Worm (Caenorhabditis elegans) whole organism, L1 larva: Measurements from ENCODE around the gene srg-21.

Experiments
- C16A3.4 ChIP-seq: fragments of 150-350 bp; optimal IDR thresholded peaks from 2 replicates; lab custom pipeline; 2014; ENCODE audit warnings: missing biosample characterization, missing genetic modification characterization
- alr-1 ChIP-seq: fragments of 200-800 bp; sonication (Bioruptor generic); optimal IDR thresholded peaks from 2 replicates; lab custom pipeline; 2018; ENCODE audit warnings: borderline replicate concordance, mild to moderate bottlenecking, missing genetic modification characterization, missing compliant biosample characterization
- aly-2 ChIP-seq: fragments of 150-350 bp; optimal IDR thresholded peaks from 2 replicates; lab custom pipeline; 2014; ENCODE audit warnings: missing biosample characterization, missing genetic modification characterization
- ceh-63 ChIP-seq: fragments of 200-800 bp; sonication (Bioruptor generic); optimal IDR thresholded peaks from 2 replicates; lab custom pipeline; 2018; ENCODE audit warnings: mild to moderate bottlenecking, missing genetic modification characterization, missing compliant biosample characterization
- ceh-82 ChIP-seq, 3 experiments: fragments of 150-350 bp in 1 of 3; sonication (generic microtip) in 2 of 3; optimal IDR thresholded peaks; 2 replicates each; lab custom pipeline; 2014 to 2017; ENCODE audit warnings: missing biosample characterization in 3 of 3, missing genetic modification characterization in 3 of 3
- ceh-88 ChIP-seq: fragments of 200-800 bp; sonication (Bioruptor generic); IDR thresholded peaks from 2 replicates; pipeline ENCODE4 v1.3.6; 2022; ENCODE audit warnings: missing genetic modification characterization, missing compliant biosample characterization
- dpl-1 ChIP-seq, 3 experiments: fragments of 150-350 bp in 2 of 3; sonication (generic microtip) in 1 of 3; optimal IDR thresholded peaks; 2 replicates each; lab custom pipeline; 2014 to 2017; ENCODE audit warnings: missing biosample characterization in 3 of 3, missing genetic modification characterization in 3 of 3, missing genetic modification reagents in 3 of 3
- dsc-1 ChIP-seq: sonication (generic microtip); optimal IDR thresholded peaks from 2 replicates; lab custom pipeline; 2016; ENCODE audit warnings: mild to moderate bottlenecking, missing genetic modification characterization, missing compliant biosample characterization
- efl-3 ChIP-seq: fragments of 200-800 bp; sonication (Bioruptor generic); optimal IDR thresholded peaks from 2 replicates; lab custom pipeline; 2018; ENCODE audit warnings: mild to moderate bottlenecking, missing genetic modification characterization, missing compliant biosample characterization
- egl-13 ChIP-seq: sonication (generic microtip); optimal IDR thresholded peaks from 2 replicates; lab custom pipeline; 2016; ENCODE audit warnings: missing genotype, missing genetic modification reagents, missing genetic modification characterization, missing compliant biosample characterization
- egl-27 ChIP-seq, 2 experiments: fragments of 150-350 bp in 1 of 2; sonication (generic microtip); optimal IDR thresholded peaks; 3 replicates each; lab custom pipeline; 2017 to 2018; ENCODE audit warnings: missing biosample characterization in 2 of 2, missing genetic modification characterization in 2 of 2, missing genetic modification reagents in 2 of 2
- elt-3 ChIP-seq, 6 experiments: fragments of 150-350 bp in 1 of 6; sonication (generic microtip); optimal IDR thresholded peaks; 2 replicates each; lab custom pipeline; 2017 to 2018; ENCODE audit warnings: missing biosample characterization in 6 of 6, missing genetic modification characterization in 6 of 6, inconsistent platforms in 1 of 6
- ets-5 ChIP-seq: fragments of 200-800 bp; sonication (Bioruptor generic); IDR thresholded peaks from 2 replicates; pipeline ENCODE4 v1.3.6; 2022; ENCODE audit warnings: missing genetic modification characterization, missing compliant biosample characterization
- fkh-10 ChIP-seq: sonication (generic microtip); optimal IDR thresholded peaks from 2 replicates; lab custom pipeline; 2017; ENCODE audit warnings: missing biosample characterization, missing genetic modification reagents, missing genetic modification characterization
- fkh-8 ChIP-seq: sonication (generic microtip); optimal IDR thresholded peaks from 2 replicates; lab custom pipeline; 2016; ENCODE audit warnings: mild to moderate bottlenecking, missing genetic modification characterization, missing compliant biosample characterization
- fos-1 ChIP-seq: fragments of 150-350 bp; optimal IDR thresholded peaks from 2 replicates; lab custom pipeline; 2014; ENCODE audit warnings: missing biosample characterization, missing genetic modification characterization
- hlh-4 ChIP-seq: sonication (generic microtip); optimal IDR thresholded peaks from 2 replicates; lab custom pipeline; 2016; ENCODE audit warnings: mild to moderate bottlenecking, missing genetic modification characterization, missing compliant biosample characterization
- irx-1 ChIP-seq: sonication (generic microtip); optimal IDR thresholded peaks from 2 replicates; lab custom pipeline; 2016; ENCODE audit warnings: missing genetic modification characterization, missing compliant biosample characterization
- lin-13 ChIP-seq: fragments of 150-350 bp; optimal IDR thresholded peaks from 2 replicates; lab custom pipeline; 2014; ENCODE audit warnings: missing biosample characterization, missing genetic modification reagents, missing genetic modification characterization
- lin-15B ChIP-seq: fragments of 150-350 bp; sonication (generic microtip); optimal IDR thresholded peaks from 3 replicates; lab custom pipeline; 2014; ENCODE audit warnings: missing biosample characterization, missing genetic modification characterization
- lsy-2 ChIP-seq, 2 experiments: fragments of 150-350 bp; optimal IDR thresholded peaks; 2 replicates each; lab custom pipeline; 2014; ENCODE audit warnings: missing biosample characterization in 2 of 2, missing genetic modification characterization in 2 of 2
- mab-9 ChIP-seq: fragments of 200-800 bp; sonication (Bioruptor generic); IDR thresholded peaks from 2 replicates; pipeline ENCODE4 v1.3.6; 2022; ENCODE audit warnings: missing genetic modification reagents, missing genetic modification characterization, missing compliant biosample characterization
- mdl-1 ChIP-seq, 2 experiments: fragments of 150-350 bp; optimal IDR thresholded peaks; 2 replicates each; lab custom pipeline; 2014 to 2017; ENCODE audit warnings: missing biosample characterization in 2 of 2, missing genetic modification characterization in 2 of 2, inconsistent platforms in 1 of 2
- nhr-19 ChIP-seq: fragments of 200-800 bp; sonication (Bioruptor generic); conservative IDR thresholded peaks from 2 replicates; pipeline ENCODE4 v1.3.6; 2022; ENCODE audit warnings: missing genetic modification characterization, missing compliant biosample characterization
- nhr-237 ChIP-seq: fragments of 150-350 bp; optimal IDR thresholded peaks from 2 replicates; lab custom pipeline; 2014; ENCODE audit warnings: missing biosample characterization, missing genetic modification characterization
- nhr-47 ChIP-seq: sonication (generic microtip); optimal IDR thresholded peaks from 2 replicates; lab custom pipeline; 2016; ENCODE audit warnings: mild to moderate bottlenecking, missing genetic modification characterization, moderate library complexity, missing compliant biosample characterization
- nhr-71 ChIP-seq: sonication (generic microtip); optimal IDR thresholded peaks from 2 replicates; lab custom pipeline; 2016; ENCODE audit warnings: mild to moderate bottlenecking, missing genetic modification characterization, moderate library complexity, missing compliant biosample characterization
- nhr-76 ChIP-seq: sonication (generic microtip); optimal IDR thresholded peaks from 2 replicates; lab custom pipeline; 2017; ENCODE audit warnings: missing biosample characterization, missing genetic modification characterization
- pax-3 ChIP-seq: fragments of 200-800 bp; sonication (Bioruptor generic); optimal IDR thresholded peaks from 2 replicates; lab custom pipeline; 2018; ENCODE audit warnings: mild to moderate bottlenecking, missing genetic modification characterization, moderate library complexity, missing compliant biosample characterization
- rnt-1 ChIP-seq: sonication (generic microtip); optimal IDR thresholded peaks from 2 replicates; lab custom pipeline; 2016; ENCODE audit warnings: mild to moderate bottlenecking, missing genetic modification characterization, moderate library complexity, missing compliant biosample characterization
- skn-1 ChIP-seq: fragments of 150-350 bp; optimal IDR thresholded peaks from 2 replicates; lab custom pipeline; 2014; ENCODE audit warnings: missing biosample characterization, missing genetic modification characterization
- snu-23 ChIP-seq: sonication (generic microtip); optimal IDR thresholded peaks from 2 replicates; lab custom pipeline; 2016; ENCODE audit warnings: missing genetic modification characterization, missing compliant biosample characterization
- sox-4 ChIP-seq: sonication (generic microtip); optimal IDR thresholded peaks from 2 replicates; lab custom pipeline; 2016; ENCODE audit warnings: missing genetic modification characterization, missing compliant biosample characterization
- tbx-2 ChIP-seq: sonication (generic microtip); optimal IDR thresholded peaks from 2 replicates; lab custom pipeline; 2016; ENCODE audit warnings: missing genetic modification characterization, missing compliant biosample characterization
- tlp-1 ChIP-seq: fragments of 150-350 bp; optimal IDR thresholded peaks from 2 replicates; lab custom pipeline; 2014; ENCODE audit warnings: missing biosample characterization, missing genetic modification characterization
- unc-130 ChIP-seq: fragments of 150-350 bp; optimal IDR thresholded peaks from 2 replicates; lab custom pipeline; 2017; ENCODE audit warnings: missing biosample characterization, missing genetic modification characterization, inconsistent platforms
- unc-30 ChIP-seq: sonication (generic microtip); optimal IDR thresholded peaks from 2 replicates; lab custom pipeline; 2017; ENCODE audit warnings: missing biosample characterization, missing genetic modification characterization
- unc-62 ChIP-seq: fragments of 150-350 bp; optimal IDR thresholded peaks from 2 replicates; lab custom pipeline; 2014; ENCODE audit warnings: missing biosample characterization, missing genetic modification reagents, missing genetic modification characterization
- unc-98 ChIP-seq: fragments of 200-800 bp; sonication (Bioruptor generic); IDR thresholded peaks from 2 replicates; pipeline ENCODE4 v1.3.6; 2022; ENCODE audit warnings: missing genetic modification characterization, missing compliant biosample characterization
- ztf-11 ChIP-seq, 2 experiments: sonication (generic microtip); optimal IDR thresholded peaks; 2 replicates each; lab custom pipeline; 2016 to 2017; ENCODE audit warnings: missing genetic modification characterization in 2 of 2, missing biosample characterization in 1 of 2, missing compliant biosample characterization in 1 of 2
- ztf-4 ChIP-seq: fragments of 150-350 bp; optimal IDR thresholded peaks from 2 replicates; lab custom pipeline; 2014; ENCODE audit warnings: missing biosample characterization, missing genetic modification characterization

The srg-21 gene

DNA sequence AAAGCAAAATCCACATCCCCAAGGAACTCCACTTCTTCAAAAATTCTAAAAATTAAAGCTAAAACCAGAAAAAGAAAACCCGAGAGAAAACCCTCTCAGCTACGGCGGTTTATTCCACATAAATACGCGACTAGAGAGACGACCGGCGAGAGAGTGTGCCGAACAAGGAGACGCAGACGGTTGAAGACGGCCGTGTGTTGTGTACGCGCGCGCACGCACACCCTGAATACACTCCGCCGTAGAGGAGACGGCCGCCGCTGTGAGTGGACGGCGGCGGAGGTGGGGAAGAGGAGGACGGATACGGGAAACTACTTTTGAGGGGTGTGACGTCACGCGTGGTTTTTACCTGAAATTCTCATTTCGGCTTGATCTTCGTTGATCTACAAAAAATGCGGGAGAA is 36.5 kb downstream of the srg-21 start (continued):
- no peak for TF ChIP-seq ztf-4 (tag; lab: Kevin White, UChicago)
- no peak for TF ChIP-seq tlp-1
- TF ChIP-seq unc-130 (tag; lab: Kevin White, UChicago) = no peak
- TF ChIP-seq fkh-10 (GFP tag; lab: Kevin White, UChicago) = no peak
- peak; percentile 55 for TF ChIP-seq snu-23 (GFP tag; lab: Kevin White, UChicago)
- TF ChIP-seq nhr-71 = peak; percentile 36
- TF ChIP-seq nhr-76 (tag; lab: Kevin White, UChicago) = no peak
- TF ChIP-seq unc-30 (tag; lab: Kevin White, UChicago) = no peak
- TF ChIP-seq tbx-2 (tag; lab: Kevin White, UChicago) = peak; percentile 38
- TF ChIP-seq ceh-63 (GFP tag; lab: Kevin White, UChicago) = no peak
- peak in 1 of 2 experiments; percentile 6 for TF ChIP-seq ztf-11 (tag; optimal IDR thresholded peaks at IDR 0.05; lab: Kevin White, UChicago)
- peak; percentile 12 for TF ChIP-seq dsc-1
- TF ChIP-seq C16A3.4 (tag; lab: Kevin White, UChicago) = no peak
- no peak for TF ChIP-seq ceh-88 (GFP tag; lab: Robert Waterston, UW)
- peak; percentile 47 for TF ChIP-seq nhr-47 (tag; lab: Kevin White, UChicago)
- TF ChIP-seq lin-13 (GFP tag; lab: Kevin White, UChicago) = no peak
- no peak for TF ChIP-seq fos-1 (tag; lab: Kevin White, UChicago)
- TF ChIP-seq nhr-19 (GFP tag; lab: Robert Waterston, UW) = no peak
- no peak for TF ChIP-seq egl-27 (tag; optimal IDR thresholded peaks at IDR 0.05; lab: Kevin White, UChicago)
- peak; percentile 30 for TF ChIP-seq fkh-8
- TF ChIP-seq pax-3 (tag; lab: Kevin White, UChicago) = no peak
- TF ChIP-seq mdl-1 (tag; optimal IDR thresholded peaks at IDR 0.05; lab: Kevin White, UChicago) = no peak
- TF ChIP-seq rnt-1 (tag; lab: Kevin White, UChicago) = peak; percentile 35
- no peak for TF ChIP-seq hlh-4 (tag; lab: Kevin White, UChicago)
- TF ChIP-seq ceh-82 (tag; optimal IDR thresholded peaks at IDR 0.05; lab: Kevin White, UChicago) = peak in 1 of 3 experiments; percentile 28
- no peak for TF ChIP-seq irx-1
- TF ChIP-seq elt-3 (tag; optimal IDR thresholded peaks at IDR 0.05; lab: Kevin White, UChicago) = no peak
- TF ChIP-seq, all 84 proteins: peak for 16

DNA sequence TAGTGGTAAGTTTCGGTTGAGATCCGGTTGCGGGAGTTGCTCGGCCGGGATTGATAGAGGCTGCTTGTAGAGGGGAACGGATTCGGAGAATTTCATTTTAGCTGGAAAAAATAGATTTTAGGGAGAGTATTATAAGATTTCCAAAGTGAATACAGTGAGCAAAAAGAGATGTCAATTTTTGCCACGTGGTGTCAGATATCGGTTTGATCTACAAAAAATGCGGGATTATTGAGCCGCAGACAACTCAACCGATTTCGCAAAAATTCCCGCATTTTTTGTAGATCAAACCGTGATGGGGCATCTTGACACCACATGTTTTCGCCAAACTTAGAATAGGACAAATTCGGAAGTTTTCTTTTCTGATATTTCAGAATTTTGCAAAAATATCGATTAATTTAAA is 36.9 kb downstream of the srg-21 start, which contains the start of gene lido-13:
Gene lido-13, minus strand, starts transcription at position 101 of the 400 bp plus-strand sequence.
- TF ChIP-seq dpl-1 (GFP tag; optimal IDR thresholded peaks at IDR 0.05; lab: Kevin White, UChicago) (no peak), lin-15B (tag; lab: Kevin White, UChicago) (no peak), skn-1 (tag; lab: Kevin White, UChicago) (no peak), ceh-88 (GFP tag; lab: Robert Waterston, UW) (no peak), mdl-1 (tag; optimal IDR thresholded peaks at IDR 0.05; lab: Kevin White, UChicago) (no peak), unc-98 (GFP tag; lab: Robert Waterston, UW) (no peak), aly-2 (no peak), nhr-237 (tag; lab: Kevin White, UChicago) (no peak), unc-62 (GFP tag; lab: Kevin White, UChicago) (no peak), C16A3.4 (tag; lab: Kevin White, UChicago) (no peak), ets-5 (GFP tag; lab: Robert Waterston, UW) (no peak), efl-3 (GFP tag; lab: Kevin White, UChicago) (no peak), mab-9 (GFP tag; lab: Robert Waterston, UW) (no peak), rnt-1 (tag; lab: Kevin White, UChicago) (no peak), alr-1 (tag; lab: Kevin White, UChicago) (no peak), egl-13 (tag; lab: Kevin White, UChicago) (no peak), fkh-8 (no peak), lsy-2 (tag; optimal IDR thresholded peaks at IDR 0.05; lab: Kevin White, UChicago) (no peak), sox-4 (tag; lab: Kevin White, UChicago) (no peak)
